Worm (Caenorhabditis elegans): ENCODE data around the gene F21D9.2.

The F21D9.2 gene

DNA sequence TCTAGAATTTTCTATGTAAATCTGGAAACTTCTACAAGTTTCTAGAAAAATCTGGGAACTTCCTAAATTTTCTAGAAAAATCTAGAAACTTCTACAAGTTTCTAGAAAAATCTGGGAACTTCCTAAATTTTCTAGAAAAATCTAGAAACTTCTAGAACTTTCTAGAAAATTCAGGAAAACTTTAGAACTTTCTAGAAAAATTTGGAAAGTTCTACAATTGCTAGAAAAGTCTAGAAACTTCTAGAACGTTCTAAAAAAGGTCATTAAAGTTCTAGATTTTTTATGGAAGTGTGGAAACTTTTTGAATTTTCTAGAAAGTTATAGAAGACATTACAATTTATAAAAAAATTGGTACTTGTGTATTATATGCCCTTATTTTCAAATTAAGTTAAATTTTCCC is 30.8 kb upstream of the F21D9.2 start, which contains the start of gene F55C9.5:
Gene F55C9.5, minus strand, starts transcription at position 101 of the 400 bp plus-strand sequence.
- TF ChIP-seq nhr-43 (tag; optimal IDR thresholded peaks at IDR 0.05; ENCODE audit: poor library complexity, severe bottlenecking) (no peak), ceh-82 (tag; optimal IDR thresholded peaks at IDR 0.05) (no peak), ceh-16 (tag; optimal IDR thresholded peaks at IDR 0.05) (no peak), ceh-9 (tag; optimal IDR thresholded peaks at IDR 0.05) (no peak), unc-39 (tag; optimal IDR thresholded peaks at IDR 0.05) (no peak)

DNA sequence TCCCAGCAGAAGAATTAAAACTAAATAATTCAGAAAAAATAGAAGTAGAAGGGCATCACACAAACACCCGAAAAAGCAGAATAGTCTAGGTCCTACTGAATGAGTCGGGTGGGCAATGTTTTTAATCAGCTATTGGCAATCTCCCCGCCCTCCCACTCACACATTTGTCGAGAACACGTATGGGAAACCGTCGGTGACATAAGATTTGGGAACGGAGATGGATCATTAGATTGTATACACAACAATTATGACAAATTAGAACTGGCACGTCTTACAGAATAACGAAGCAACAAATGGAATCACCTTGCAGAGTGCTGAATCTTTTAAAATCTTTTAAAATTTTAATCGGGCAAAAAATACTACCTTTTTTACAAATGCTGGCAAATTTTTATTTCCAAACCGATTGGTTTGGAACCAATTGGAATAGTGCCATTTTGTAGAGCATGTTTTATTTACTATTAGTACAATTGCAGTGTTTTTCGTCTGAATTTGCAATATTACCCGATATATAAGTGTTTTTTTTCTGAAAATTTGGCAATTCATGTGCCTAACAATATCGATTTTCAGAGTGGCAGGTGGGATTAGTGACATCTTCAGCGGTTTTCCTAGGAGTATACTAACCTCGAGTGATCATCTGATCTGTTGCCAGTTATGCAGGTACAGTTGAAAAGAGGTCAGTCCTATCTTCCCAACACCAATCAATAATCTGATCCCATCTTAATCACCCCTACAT is 26.0 kb upstream of the F21D9.2 start, which contains the start of the genes F55C9.3 and fbxb-57:
Gene F55C9.3, minus strand, starts transcription at position 101 of the 733 bp plus-strand sequence.
Gene fbxb-57, plus strand, starts transcription at position 683 of the 733 bp plus-strand sequence.
- TF ChIP-seq mml-1 (tag; optimal IDR thresholded peaks at IDR 0.05) (no peak), zag-1 (tag; optimal IDR thresholded peaks at IDR 0.05) (no peak), egl-5 (tag; optimal IDR thresholded peaks at IDR 0.05) (no peak), nhr-237 (tag; optimal IDR thresholded peaks at IDR 0.05) (no peak), nhr-76 (tag; optimal IDR thresholded peaks at IDR 0.05) (no peak), elt-3 (tag; optimal IDR thresholded peaks at IDR 0.05) (no peak), jun-1 (tag; optimal IDR thresholded peaks at IDR 0.05) (no peak), R02D3.7 (tag; optimal IDR thresholded peaks at IDR 0.05) (no peak), daf-12 (tag; optimal IDR thresholded peaks at IDR 0.05) (no peak), aly-2 (tag; optimal IDR thresholded peaks at IDR 0.05) (no peak), ZK546.5 (tag; optimal IDR thresholded peaks at IDR 0.05) (no peak), unc-39 (tag; optimal IDR thresholded peaks at IDR 0.05) (no peak), nhr-11 (tag; optimal IDR thresholded peaks at IDR 0.05) (no peak), tbx-2 (tag; optimal IDR thresholded peaks at IDR 0.05) (no peak), elt-1 (tag; optimal IDR thresholded peaks at IDR 0.05) (no peak), nfya-1 (tag; optimal IDR thresholded peaks at IDR 0.05; ENCODE audit: insufficient read depth) (no peak), nhr-12 (tag; optimal IDR thresholded peaks at IDR 0.05) (no peak), nhr-67 (tag; optimal IDR thresholded peaks at IDR 0.05) (no peak), ztf-4 (tag; optimal IDR thresholded peaks at IDR 0.05) (no peak), nhr-28 (tag; optimal IDR thresholded peaks at IDR 0.05) (no peak)

DNA sequence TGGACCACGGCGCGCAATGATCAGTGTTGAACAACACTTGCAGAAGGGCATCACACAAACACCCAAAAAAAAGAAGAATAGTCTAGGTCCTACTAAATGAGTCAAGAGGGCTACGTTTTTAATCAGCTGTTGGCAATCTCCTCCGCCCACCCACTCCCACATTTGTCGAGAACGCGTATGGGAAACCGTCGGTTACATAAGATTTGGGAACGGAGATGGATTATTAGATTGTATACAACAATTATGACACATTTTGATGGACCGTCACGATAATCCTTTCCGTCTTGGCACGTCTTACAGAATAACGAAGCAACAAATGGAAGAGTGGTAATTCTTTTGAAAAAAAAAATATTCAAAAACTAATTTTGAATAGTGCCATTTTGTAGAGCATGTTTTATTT is 23.7 kb upstream of the F21D9.2 start:
- TF ChIP-seq aly-2 (tag; optimal IDR thresholded peaks at IDR 0.05): no peak
- TF ChIP-seq pqm-1 (tag; optimal IDR thresholded peaks at IDR 0.05): no peak
- no peak for TF ChIP-seq nhr-43 (tag; optimal IDR thresholded peaks at IDR 0.05; ENCODE audit: poor library complexity, severe bottlenecking)
- no peak for TF ChIP-seq ceh-9 (tag; optimal IDR thresholded peaks at IDR 0.05)
- TF ChIP-seq mdl-1 (tag; optimal IDR thresholded peaks at IDR 0.05): no peak
- TF ChIP-seq egl-27 (tag; optimal IDR thresholded peaks at IDR 0.05): no peak
- TF ChIP-seq daf-12 (tag; optimal IDR thresholded peaks at IDR 0.05): no peak
- no peak for TF ChIP-seq nhr-12 (tag; optimal IDR thresholded peaks at IDR 0.05)
- TF ChIP-seq eor-1 (tag; optimal IDR thresholded peaks at IDR 0.05): no peak
- TF ChIP-seq elt-1 (tag; optimal IDR thresholded peaks at IDR 0.05): no peak
- TF ChIP-seq elt-2 (tag; optimal IDR thresholded peaks at IDR 0.05): no peak
- TF ChIP-seq fkh-10 (GFP tag; optimal IDR thresholded peaks at IDR 0.05): no peak
- TF ChIP-seq nhr-76 (tag; optimal IDR thresholded peaks at IDR 0.05): no peak
- TF ChIP-seq ceh-16 (tag; optimal IDR thresholded peaks at IDR 0.05): no peak
- TF ChIP-seq ZK546.5 (tag; optimal IDR thresholded peaks at IDR 0.05): no peak
- TF ChIP-seq skn-1 (tag; optimal IDR thresholded peaks at IDR 0.05): no peak
- no peak for TF ChIP-seq sea-2 (GFP tag; optimal IDR thresholded peaks at IDR 0.05)
- TF ChIP-seq ceh-28 (tag; optimal IDR thresholded peaks at IDR 0.05): no peak

DNA sequence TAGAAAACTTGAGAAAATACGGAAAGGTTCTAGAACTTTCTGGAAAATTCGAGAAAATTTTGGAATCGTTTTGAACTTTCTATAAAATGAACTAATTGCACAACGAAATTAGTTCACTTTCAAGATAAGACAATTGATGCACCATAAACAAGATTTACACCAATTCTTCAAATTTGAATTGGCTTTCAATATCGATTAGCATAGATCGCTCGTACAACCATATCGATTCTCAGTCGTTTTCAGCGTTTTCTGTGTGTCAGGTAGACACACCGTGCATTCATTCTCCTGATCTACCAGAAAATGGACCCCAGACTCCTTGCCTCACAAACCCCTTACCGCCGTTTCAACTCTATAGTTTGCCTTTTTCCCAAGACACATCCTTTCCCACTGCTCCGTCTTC is 20.1 kb upstream of the F21D9.2 start, which contains the start of gene fbxb-117:
Gene fbxb-117, plus strand, starts transcription at position 301 of the 400 bp plus-strand sequence.
- no peak for TF ChIP-seq egl-27 (tag; optimal IDR thresholded peaks at IDR 0.05)
- no peak for TF ChIP-seq nfya-1 (tag; optimal IDR thresholded peaks at IDR 0.05; ENCODE audit: insufficient read depth)
- TF ChIP-seq elt-1 (tag; optimal IDR thresholded peaks at IDR 0.05): no peak
- TF ChIP-seq nhr-23 (tag; optimal IDR thresholded peaks at IDR 0.05): no peak
- TF ChIP-seq skn-1 (tag; optimal IDR thresholded peaks at IDR 0.05): no peak
- TF ChIP-seq nhr-12 (tag; optimal IDR thresholded peaks at IDR 0.05): no peak
- no peak for TF ChIP-seq ama-1 (optimal IDR thresholded peaks at IDR 0.05)
- TF ChIP-seq pqm-1 (tag; optimal IDR thresholded peaks at IDR 0.05): no peak
- TF ChIP-seq ceh-16 (tag; optimal IDR thresholded peaks at IDR 0.05): no peak
- TF ChIP-seq sea-2 (GFP tag; optimal IDR thresholded peaks at IDR 0.05): no peak
- TF ChIP-seq zag-1 (tag; optimal IDR thresholded peaks at IDR 0.05): no peak
- TF ChIP-seq ZK546.5 (tag; optimal IDR thresholded peaks at IDR 0.05): no peak
- TF ChIP-seq mdl-1 (tag; optimal IDR thresholded peaks at IDR 0.05): no peak
- no peak for TF ChIP-seq nhr-28 (tag; optimal IDR thresholded peaks at IDR 0.05)
